Worm (Caenorhabditis elegans): ENCODE measurements around the gene srab-24.

The srab-24 gene

ce11 chrIV:14250113-14250512 lies at the start of gene srab-24:
srab-24 (minus strand) TSS chrIV:14250213.
- TF ChIP-seq nhr-21 (tag; optimal IDR thresholded peaks at IDR 0.05) (no peak), snpc-4 (tag; optimal IDR thresholded peaks at IDR 0.05) (no peak), mab-5 (tag; optimal IDR thresholded peaks at IDR 0.05) (no peak), sem-4 (tag; optimal IDR thresholded peaks at IDR 0.05) (no peak), alr-1 (tag; optimal IDR thresholded peaks at IDR 0.05) (no peak), fos-1 (tag; optimal IDR thresholded peaks at IDR 0.05) (no peak)

- no peak for TF ChIP-seq mbf-1 (tag; optimal IDR thresholded peaks at IDR 0.05)
- no peak for TF ChIP-seq lsy-2 (tag; optimal IDR thresholded peaks at IDR 0.05)
- no peak for TF ChIP-seq alr-1 (tag; optimal IDR thresholded peaks at IDR 0.05)
- TF ChIP-seq lin-39 (tag; optimal IDR thresholded peaks at IDR 0.05), result no peak
- TF ChIP-seq nhr-21 (tag; optimal IDR thresholded peaks at IDR 0.05), result no peak
- TF ChIP-seq nhr-11 (tag; optimal IDR thresholded peaks at IDR 0.05), result no peak
- no peak for TF ChIP-seq fos-1 (tag; optimal IDR thresholded peaks at IDR 0.05)
- TF ChIP-seq F13H6.1 (tag; optimal IDR thresholded peaks at IDR 0.05), result no peak
- TF ChIP-seq nhr-237 (tag; optimal IDR thresholded peaks at IDR 0.05), result no peak
- no peak for TF ChIP-seq ZK546.5 (tag; optimal IDR thresholded peaks at IDR 0.05)
- TF ChIP-seq lin-13 (GFP tag; optimal IDR thresholded peaks at IDR 0.05), result no peak
- no peak for TF ChIP-seq sma-9 (GFP tag; optimal IDR thresholded peaks at IDR 0.05)
- TF ChIP-seq sma-9 (tag; optimal IDR thresholded peaks at IDR 0.05), result no peak
- TF ChIP-seq ceh-16 (tag; optimal IDR thresholded peaks at IDR 0.05), result no peak
- TF ChIP-seq sem-4 (tag; optimal IDR thresholded peaks at IDR 0.05), result no peak
- TF ChIP-seq Y55F3AM.14 (GFP tag; optimal IDR thresholded peaks at IDR 0.05), result no peak
- no peak for TF ChIP-seq unc-62 (GFP tag; optimal IDR thresholded peaks at IDR 0.05)
- no peak for TF ChIP-seq snpc-4 (tag; optimal IDR thresholded peaks at IDR 0.05)
- TF ChIP-seq unc-55 (GFP tag; optimal IDR thresholded peaks at IDR 0.05), result no peak
- no peak for TF ChIP-seq peb-1 (tag; optimal IDR thresholded peaks at IDR 0.05)
- TF ChIP-seq crh-2 (tag; optimal IDR thresholded peaks at IDR 0.05), result no peak
Measured at ce11 chrIV:14297058-14297457, 47.0 kb upstream of the srab-24 start.

- TF ChIP-seq egl-27 (tag; optimal IDR thresholded peaks at IDR 0.05) (no peak), nhr-6 (tag; optimal IDR thresholded peaks at IDR 0.05) (no peak), peb-1 (tag; optimal IDR thresholded peaks at IDR 0.05) (no peak), Y55F3AM.14 (GFP tag; optimal IDR thresholded peaks at IDR 0.05) (no peak), fos-1 (tag; optimal IDR thresholded peaks at IDR 0.05) (no peak), gmeb-1 (tag; optimal IDR thresholded peaks at IDR 0.05) (no peak), nhr-23 (tag; optimal IDR thresholded peaks at IDR 0.05) (no peak)
Measured at ce11 chrIV:14295262-14295661, 45.2 kb upstream of the srab-24 start.

- TF ChIP-seq Y55F3AM.14 (GFP tag; optimal IDR thresholded peaks at IDR 0.05) (no peak), R02D3.7 (tag; optimal IDR thresholded peaks at IDR 0.05) (no peak), elt-1 (tag; optimal IDR thresholded peaks at IDR 0.05) (no peak), egl-27 (tag; optimal IDR thresholded peaks at IDR 0.05) (no peak), C34F6.9 (tag; optimal IDR thresholded peaks at IDR 0.05) (no peak), sma-9 (GFP tag; optimal IDR thresholded peaks at IDR 0.05) (no peak), sma-9 (tag; optimal IDR thresholded peaks at IDR 0.05) (no peak)
Measured at ce11 chrIV:14291601-14292000, 41.6 kb upstream of the srab-24 start, which contains the start of gene Y64G10A.7. Y64G10A.7 (plus strand) TSS chrIV:14291901.

- TF ChIP-seq ztf-11 (tag; optimal IDR thresholded peaks at IDR 0.05) (no peak), nhr-237 (tag; optimal IDR thresholded peaks at IDR 0.05) (no peak), ZK546.5 (tag; optimal IDR thresholded peaks at IDR 0.05) (no peak), sma-9 (GFP tag; optimal IDR thresholded peaks at IDR 0.05) (no peak), sma-9 (tag; optimal IDR thresholded peaks at IDR 0.05) (no peak), mbf-1 (tag; optimal IDR thresholded peaks at IDR 0.05) (no peak), nhr-12 (tag; optimal IDR thresholded peaks at IDR 0.05) (no peak), nhr-23 (tag; optimal IDR thresholded peaks at IDR 0.05) (no peak), ceh-82 (tag; optimal IDR thresholded peaks at IDR 0.05) (no peak), unc-55 (GFP tag; optimal IDR thresholded peaks at IDR 0.05) (no peak)
Measured at ce11 chrIV:14284920-14285319, 34.9 kb upstream of the srab-24 start.

- TF ChIP-seq unc-55 (GFP tag; optimal IDR thresholded peaks at IDR 0.05), result no peak
- TF ChIP-seq nhr-11 (tag; optimal IDR thresholded peaks at IDR 0.05), result no peak
- no peak for TF ChIP-seq nhr-25 (tag; optimal IDR thresholded peaks at IDR 0.05)
- TF ChIP-seq nhr-10 (tag; optimal IDR thresholded peaks at IDR 0.05), result no peak
- TF ChIP-seq blmp-1 (tag; optimal IDR thresholded peaks at IDR 0.05; ENCODE audit: insufficient read depth), result no peak
- TF ChIP-seq ztf-4 (tag; optimal IDR thresholded peaks at IDR 0.05), result no peak
- no peak for TF ChIP-seq nhr-12 (tag; optimal IDR thresholded peaks at IDR 0.05)
- no peak for TF ChIP-seq lin-39 (tag; optimal IDR thresholded peaks at IDR 0.05)
- TF ChIP-seq gmeb-1 (tag; optimal IDR thresholded peaks at IDR 0.05), result no peak
- TF ChIP-seq nhr-77 (tag; optimal IDR thresholded peaks at IDR 0.05), result no peak
- TF ChIP-seq crh-2 (tag; optimal IDR thresholded peaks at IDR 0.05), result no peak
- no peak for TF ChIP-seq ztf-1 (GFP tag; conservative IDR thresholded peaks at IDR 0.05)
Measured at ce11 chrIV:14276773-14277388, 26.9 kb upstream of the srab-24 start.
